Worm (Caenorhabditis elegans) whole organism, mixed stage, embryonic: ENCODE data around the gene Y11D7A.9.

Source experiments
- M03D4.4 ChIP-seq: sonication (generic microtip); optimal IDR thresholded peaks from 2 replicates; lab custom pipeline; 2017; ENCODE audit warnings: mild to moderate bottlenecking, missing genetic modification characterization, missing compliant biosample characterization
- bed-3 ChIP-seq: fragments of 200-800 bp; sonication (Bioruptor generic); optimal IDR thresholded peaks from 3 replicates; lab custom pipeline; 2018; ENCODE audit warnings: mild to moderate bottlenecking, missing genetic modification characterization, moderate library complexity, missing compliant biosample characterization
- blmp-1 ChIP-seq: fragments of 150-350 bp; optimal IDR thresholded peaks from 2 replicates; lab custom pipeline; 2014; ENCODE audit warnings: missing biosample characterization, missing genetic modification characterization
- ceh-39 ChIP-seq: fragments of 150-350 bp; optimal IDR thresholded peaks from 2 replicates; lab custom pipeline; 2014; ENCODE audit warnings: missing biosample characterization, missing genetic modification characterization
- ceh-83 ChIP-seq: fragments of 200-800 bp; sonication (Bioruptor generic); optimal IDR thresholded peaks from 2 replicates; lab custom pipeline; 2018; ENCODE audit warnings: mild to moderate bottlenecking, missing genetic modification characterization, missing compliant biosample characterization
- ces-1 ChIP-seq: fragments of 150-350 bp; optimal IDR thresholded peaks from 2 replicates; lab custom pipeline; 2014; ENCODE audit warnings: missing biosample characterization, missing genetic modification reagents, missing genetic modification characterization
- cnd-1 ChIP-seq: fragments of 200-800 bp; sonication (Bioruptor generic); optimal IDR thresholded peaks from 2 replicates; lab custom pipeline; 2018; ENCODE audit warnings: mild to moderate bottlenecking, missing genetic modification characterization, missing compliant biosample characterization
- elt-1 ChIP-seq: sonication (generic microtip); optimal IDR thresholded peaks from 2 replicates; lab custom pipeline; 2017; ENCODE audit warnings: missing genetic modification characterization, mild to moderate bottlenecking, missing compliant biosample characterization, antibody characterized with exemption, moderate library complexity, borderline replicate concordance; ENCODE audit not compliant: insufficient read depth
- elt-3 ChIP-seq: fragments of 150-350 bp; optimal IDR thresholded peaks from 2 replicates; lab custom pipeline; 2014; ENCODE audit warnings: missing biosample characterization, missing genetic modification characterization
- flh-1 ChIP-seq: fragments of 200-800 bp; sonication (Bioruptor generic); optimal IDR thresholded peaks from 2 replicates; lab custom pipeline; 2018; ENCODE audit warnings: mild to moderate bottlenecking, missing genetic modification characterization, moderate library complexity, missing compliant biosample characterization
- ham-2 ChIP-seq: fragments of 200-800 bp; sonication (Bioruptor generic); optimal IDR thresholded peaks from 2 replicates; lab custom pipeline; 2018; ENCODE audit warnings: mild to moderate bottlenecking, missing genetic modification characterization, missing compliant biosample characterization
- lsy-2 ChIP-seq: fragments of 150-350 bp; optimal IDR thresholded peaks from 2 replicates; lab custom pipeline; 2014; ENCODE audit warnings: missing biosample characterization, missing genetic modification characterization
- mab-5 ChIP-seq: fragments of 150-350 bp; optimal IDR thresholded peaks from 2 replicates; lab custom pipeline; 2014; ENCODE audit warnings: missing biosample characterization, missing genetic modification characterization
- mls-2 ChIP-seq: sonication (generic microtip); optimal IDR thresholded peaks from 2 replicates; lab custom pipeline; 2016; ENCODE audit warnings: mild to moderate bottlenecking, missing genetic modification characterization, moderate library complexity, missing compliant biosample characterization
- nhr-12 ChIP-seq: fragments of 150-350 bp; optimal IDR thresholded peaks from 2 replicates; lab custom pipeline; 2014; ENCODE audit warnings: missing biosample characterization, missing genetic modification characterization
- nhr-2 ChIP-seq: fragments of 150-350 bp; optimal IDR thresholded peaks from 2 replicates; lab custom pipeline; 2014; ENCODE audit warnings: missing biosample characterization, missing genetic modification characterization
- nhr-237 ChIP-seq: fragments of 150-350 bp; optimal IDR thresholded peaks from 2 replicates; lab custom pipeline; 2014; ENCODE audit warnings: missing biosample characterization, missing genetic modification characterization
- nhr-28 ChIP-seq: fragments of 150-350 bp; optimal IDR thresholded peaks from 2 replicates; lab custom pipeline; 2014; ENCODE audit warnings: missing biosample characterization, missing genetic modification characterization
- nhr-76 ChIP-seq: sonication (generic microtip); optimal IDR thresholded peaks from 2 replicates; lab custom pipeline; 2017; ENCODE audit warnings: missing biosample characterization, missing genetic modification characterization
- pha-4 ChIP-seq: fragments of 150-350 bp; optimal IDR thresholded peaks from 2 replicates; lab custom pipeline; 2018; ENCODE audit warnings: missing biosample characterization, missing genetic modification reagents, missing genetic modification characterization
- sem-2 ChIP-seq: fragments of 200-800 bp; sonication (Bioruptor generic); optimal IDR thresholded peaks from 2 replicates; lab custom pipeline; 2018; ENCODE audit warnings: mild to moderate bottlenecking, missing genetic modification characterization, missing compliant biosample characterization
- snpc-4 ChIP-seq: fragments of 150-350 bp; optimal IDR thresholded peaks from 2 replicates; lab custom pipeline; 2014; ENCODE audit warnings: missing biosample characterization, missing genetic modification characterization
- sptf-1 ChIP-seq: sonication (generic microtip); optimal IDR thresholded peaks from 2 replicates; lab custom pipeline; 2017; ENCODE audit warnings: mild to moderate bottlenecking, missing genetic modification characterization, moderate library complexity, missing compliant biosample characterization
- tbx-8 ChIP-seq: fragments of 200-800 bp; sonication (Bioruptor generic); optimal IDR thresholded peaks from 2 replicates; lab custom pipeline; 2018; ENCODE audit warnings: mild to moderate bottlenecking, missing genetic modification characterization, moderate library complexity, missing compliant biosample characterization
- unc-39 ChIP-seq: fragments of 150-350 bp; optimal IDR thresholded peaks from 2 replicates; lab custom pipeline; 2014; ENCODE audit warnings: missing biosample characterization, missing genetic modification characterization
- unc-62 ChIP-seq: fragments of 150-350 bp; optimal IDR thresholded peaks from 2 replicates; lab custom pipeline; 2014; ENCODE audit warnings: missing biosample characterization, missing genetic modification reagents, missing genetic modification characterization
- zip-8 ChIP-seq: fragments of 150-350 bp; optimal IDR thresholded peaks from 2 replicates; lab custom pipeline; 2014; ENCODE audit warnings: missing biosample characterization, missing genetic modification characterization
- ztf-11 ChIP-seq: fragments of 150-350 bp; optimal IDR thresholded peaks from 2 replicates; lab custom pipeline; 2014; ENCODE audit warnings: missing biosample characterization, missing genetic modification characterization

Gene Y11D7A.9

DNA sequence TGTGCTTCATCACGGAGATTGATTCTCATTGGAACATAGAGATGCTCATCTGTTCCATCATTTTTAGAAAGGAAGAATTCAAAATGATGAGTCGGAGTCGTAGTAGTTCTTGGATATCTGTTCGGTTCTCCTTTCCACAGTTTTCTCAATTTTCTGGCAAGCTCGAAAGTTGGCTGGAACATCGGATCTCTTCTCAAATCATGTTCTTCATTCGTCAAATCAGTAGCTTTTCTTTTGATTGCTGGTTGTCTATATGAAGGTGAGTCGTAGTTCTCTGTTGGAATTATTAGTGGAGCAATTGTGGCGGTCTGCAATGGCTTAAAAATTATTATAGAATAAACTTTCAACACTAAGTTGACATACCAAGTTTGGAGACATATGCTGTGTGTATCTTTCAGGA lies 6.4 kb upstream of the Y11D7A.9 start:
- no peak for TF ChIP-seq nhr-12 (tag; lab: Kevin White, UChicago)
- TF ChIP-seq elt-3 (tag; lab: Kevin White, UChicago), result no peak
- no peak for TF ChIP-seq nhr-28 (tag; lab: Kevin White, UChicago)
- TF ChIP-seq nhr-237 (tag; lab: Kevin White, UChicago), result no peak
- no peak for TF ChIP-seq sptf-1 (tag; lab: Kevin White, UChicago)
- no peak for TF ChIP-seq tbx-8 (GFP tag; lab: Kevin White, UChicago)
- no peak for TF ChIP-seq ceh-39 (tag; lab: Kevin White, UChicago)

DNA sequence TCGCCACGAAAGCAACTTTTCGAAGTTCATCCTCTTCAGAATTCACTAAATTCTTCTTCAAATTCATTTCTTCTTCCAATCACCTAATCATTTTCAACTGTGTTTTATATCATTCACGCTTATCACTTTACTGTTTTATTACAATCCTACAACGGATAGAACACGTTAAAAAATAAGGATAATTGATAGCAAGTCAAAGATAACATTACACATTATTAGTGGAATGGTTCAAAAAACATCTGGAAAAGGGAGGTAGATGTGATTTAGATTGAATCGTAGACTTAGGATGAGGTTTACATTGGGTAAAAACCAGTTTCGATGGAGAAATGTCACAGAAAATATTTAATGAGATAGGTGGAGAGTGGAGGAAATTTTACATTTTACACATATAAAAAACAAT lies 5.8 kb upstream of the Y11D7A.9 start, which contains the start of gene col-120:
Gene col-120 (minus strand): TSS at position 101 of the 400 bp plus-strand sequence.
- TF ChIP-seq lsy-2 (tag; lab: Kevin White, UChicago), result no peak

DNA sequence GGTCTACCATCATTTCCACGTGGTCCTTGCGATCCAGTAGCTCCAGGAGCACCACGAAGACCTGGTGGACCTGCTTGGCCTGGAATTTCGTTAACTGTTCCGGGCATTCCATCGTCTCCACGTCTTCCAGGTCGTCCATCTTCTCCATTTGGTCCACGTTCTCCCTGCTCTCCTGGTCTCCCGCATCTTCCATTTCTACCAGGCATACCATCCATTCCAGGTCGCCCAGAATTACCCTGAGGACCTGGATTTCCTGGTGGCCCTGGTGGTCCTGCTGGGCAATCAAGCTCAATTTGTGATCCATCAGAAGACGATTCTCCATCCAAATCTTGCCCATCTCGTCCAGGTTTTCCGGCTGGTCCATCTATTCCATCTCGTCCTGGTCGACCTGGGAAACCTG lies 4.9 kb upstream of the Y11D7A.9 start:
- TF ChIP-seq ceh-83 (GFP tag; lab: Kevin White, UChicago), result no peak
- no peak for TF ChIP-seq ces-1 (GFP tag; lab: Kevin White, UChicago)
- no peak for TF ChIP-seq nhr-237 (tag; lab: Kevin White, UChicago)
- no peak for TF ChIP-seq nhr-12 (tag; lab: Kevin White, UChicago)
- no peak for TF ChIP-seq pha-4
- TF ChIP-seq cnd-1 (tag; lab: Kevin White, UChicago), result no peak
- TF ChIP-seq nhr-2, result no peak
- no peak for TF ChIP-seq elt-3 (tag; lab: Kevin White, UChicago)
- no peak for TF ChIP-seq unc-39
- no peak for TF ChIP-seq sem-2
- TF ChIP-seq elt-1 (tag; lab: Kevin White, UChicago), result no peak
- no peak for TF ChIP-seq snpc-4 (tag; lab: Kevin White, UChicago)
- TF ChIP-seq ham-2 (GFP tag; lab: Kevin White, UChicago), result no peak
- TF ChIP-seq bed-3 (GFP tag; lab: Kevin White, UChicago), result no peak
- no peak for TF ChIP-seq lsy-2 (tag; lab: Kevin White, UChicago)
- TF ChIP-seq ceh-39 (tag; lab: Kevin White, UChicago), result no peak
- no peak for TF ChIP-seq mls-2 (tag; lab: Kevin White, UChicago)

DNA sequence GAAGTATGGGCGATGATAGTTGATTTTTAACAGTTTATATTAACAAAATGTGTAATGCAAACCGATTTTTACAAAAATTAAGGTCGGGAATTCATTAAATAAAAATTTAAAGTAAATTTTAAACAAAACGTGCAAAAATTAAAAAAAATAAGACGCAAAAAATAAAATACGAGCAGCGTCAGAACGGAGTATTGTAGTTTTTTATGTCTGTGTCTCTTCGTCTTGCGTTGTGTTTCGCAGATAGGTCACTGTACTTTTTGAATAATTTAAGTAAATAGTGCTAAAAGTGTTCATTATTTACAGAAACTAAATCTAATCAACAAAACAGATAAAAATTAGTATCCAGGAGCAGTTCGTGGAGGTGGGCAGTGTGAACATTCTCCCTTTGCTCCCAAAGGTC lies 4.4 kb upstream of the Y11D7A.9 start:
- TF ChIP-seq blmp-1 (no peak), M03D4.4 (tag; lab: Kevin White, UChicago) (no peak), ceh-83 (GFP tag; lab: Kevin White, UChicago) (no peak), nhr-237 (tag; lab: Kevin White, UChicago) (peak; percentile 3), lsy-2 (tag; lab: Kevin White, UChicago) (peak; percentile 26), pha-4 (peak; percentile 25)

DNA sequence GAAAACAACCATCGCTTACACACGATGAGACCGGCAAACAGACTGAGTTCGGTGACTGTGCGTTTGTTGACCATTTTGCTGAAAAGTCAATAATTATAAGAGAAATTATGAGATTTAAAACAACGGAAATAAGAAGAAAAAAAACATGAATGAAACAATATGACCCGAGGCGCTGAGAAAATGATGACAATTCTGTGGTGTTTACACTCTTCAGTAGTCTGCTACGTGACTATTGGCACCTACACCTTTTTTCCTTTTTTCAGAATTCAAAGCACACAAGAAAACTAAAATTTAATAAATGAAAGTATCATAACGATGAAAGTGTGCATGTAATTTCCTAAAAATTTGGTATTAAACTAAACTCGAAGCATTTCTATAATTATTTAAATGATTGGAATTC lies 3.8 kb upstream of the Y11D7A.9 start, which contains the start of gene Y11D7A.10:
Gene Y11D7A.10 (minus strand): TSS at position 82 of the 400 bp plus-strand sequence.
- TF ChIP-seq snpc-4 (tag; lab: Kevin White, UChicago) (no peak), ces-1 (GFP tag; lab: Kevin White, UChicago) (no peak), blmp-1 (no peak), flh-1 (no peak), ztf-11 (no peak), pha-4 (no peak), nhr-76 (no peak), mab-5 (no peak), tbx-8 (GFP tag; lab: Kevin White, UChicago) (no peak), sptf-1 (tag; lab: Kevin White, UChicago) (no peak), nhr-237 (tag; lab: Kevin White, UChicago) (no peak), sem-2 (no peak)

DNA sequence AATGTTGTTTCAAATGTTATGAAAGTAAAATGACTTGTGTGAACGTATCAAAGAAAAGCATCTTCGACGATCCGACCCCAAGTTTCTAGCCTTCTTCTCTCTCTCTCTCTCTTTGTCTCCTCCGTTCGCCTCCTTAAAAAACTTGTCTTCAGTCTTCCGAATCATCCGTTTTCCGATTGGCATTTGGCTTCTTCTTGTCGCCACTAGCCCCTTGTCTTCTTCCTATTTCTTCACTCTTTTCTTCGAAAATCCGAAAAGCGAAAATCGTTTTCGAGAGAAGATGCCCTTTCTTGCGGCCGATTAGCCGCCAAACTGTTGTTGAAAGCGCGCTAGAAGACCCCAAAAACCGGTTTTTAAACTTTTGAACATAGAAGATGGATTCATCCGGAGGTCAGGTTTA lies 2.6 kb upstream of the Y11D7A.9 start:
- TF ChIP-seq ham-2 (GFP tag; lab: Kevin White, UChicago) (peak; percentile 6), sem-2 (no peak), unc-62 (GFP tag; lab: Kevin White, UChicago) (no peak)
- TF ChIP-seq, all 35 proteins: peak for 1

ce11 chrIV:9256865-9257264 lies 948 bp upstream of the Y11D7A.9 start:
- TF ChIP-seq sptf-1 (tag; lab: Kevin White, UChicago) (no peak), pha-4 (no peak), zip-8 (tag; lab: Kevin White, UChicago) (peak; percentile 88), unc-39 (no peak)
